Fruit fly (Drosophila melanogaster): ENCODE measurements around the gene CG10097.

CG10097 gene

DNA sequence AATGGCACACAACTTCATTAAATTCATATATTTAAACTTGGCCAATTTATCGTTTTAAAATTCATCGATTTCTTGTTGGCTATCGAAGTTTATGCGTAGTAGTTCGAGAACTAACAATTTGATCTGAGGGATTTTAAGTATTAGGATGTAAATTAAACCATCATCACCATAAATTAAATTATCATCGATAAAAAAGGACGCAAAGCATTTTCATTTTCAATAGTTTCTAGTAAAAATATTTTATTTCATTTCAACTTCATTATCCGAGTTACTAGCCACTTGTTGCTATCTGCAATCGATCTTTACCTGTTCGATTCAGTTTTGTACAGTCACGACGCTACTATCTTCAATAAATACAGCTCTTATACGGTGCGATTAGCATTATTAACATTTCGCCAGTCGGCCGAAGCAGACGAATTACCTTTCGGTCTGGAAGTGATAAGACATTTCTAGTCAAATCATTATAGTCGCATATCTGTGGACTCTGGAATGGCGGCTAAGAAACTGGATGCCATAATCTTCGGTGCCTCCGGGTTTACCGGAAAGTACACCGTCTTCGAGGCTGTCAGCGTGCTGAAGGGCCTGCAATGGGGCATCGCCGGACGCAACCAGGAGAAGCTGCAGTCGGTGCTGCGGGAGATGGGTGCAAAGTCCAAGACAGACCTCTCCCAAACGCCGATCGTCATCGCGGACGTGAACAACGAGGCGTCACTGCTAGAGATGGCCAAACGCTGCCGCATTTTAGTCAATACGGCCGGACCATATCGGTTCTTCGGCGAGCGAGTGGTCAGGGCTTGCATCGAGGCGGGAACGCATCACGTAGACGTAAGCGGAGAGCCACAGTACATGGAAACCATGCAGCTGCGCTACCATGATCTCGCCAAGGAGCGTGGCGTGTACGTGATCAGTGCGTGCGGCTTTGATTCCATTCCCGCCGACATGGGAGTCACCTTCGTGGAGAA lies 10.7 kb upstream of the CG10097 start, which contains the start of gene CG5167 (continued):
- no peak for TF ChIP-seq D (optimal IDR thresholded peaks at IDR 0.05)
- TF ChIP-seq D (GFP tag; optimal IDR thresholded peaks at IDR 0.05): no peak
- TF ChIP-seq slou (GFP tag; optimal IDR thresholded peaks at IDR 0.05): no peak
- TF ChIP-seq CG3838 (GFP tag; optimal IDR thresholded peaks at IDR 0.05): no peak
- TF ChIP-seq disco-r (GFP tag; optimal IDR thresholded peaks at IDR 0.05): no peak
- peak; percentile 23; the same call in 1 of the 2 replicates for TF ChIP-seq onecut (GFP tag; IDR thresholded peaks at IDR 0.05)
- TF ChIP-seq pnt (GFP tag; optimal IDR thresholded peaks at IDR 0.05): no peak
- no peak for TF ChIP-seq CG6254 (GFP tag; optimal IDR thresholded peaks at IDR 0.05)
- TF ChIP-seq CG6791 (GFP tag; IDR thresholded peaks at IDR 0.05; ENCODE audit: partially characterized antibody): no peak
- TF ChIP-seq CG4730 (GFP tag; IDR thresholded peaks at IDR 0.05): peak; percentile 8; the same call in 1 of the 2 replicates
- no peak for TF ChIP-seq CG9609 (GFP tag; optimal IDR thresholded peaks at IDR 0.05)
- no peak for TF ChIP-seq CG31224 (GFP tag; IDR thresholded peaks at IDR 0.05)
- TF ChIP-seq bbx (GFP tag; IDR thresholded peaks at IDR 0.05; ENCODE audit: partially characterized antibody): 0 out of 2 replicates have a peak, but pooled peaks have one; percentile 22
- TF ChIP-seq CG13894 (tag; optimal IDR thresholded peaks at IDR 0.05): peak; percentile 13
- TF ChIP-seq slp2 (GFP tag; optimal IDR thresholded peaks at IDR 0.05): no peak
- no peak for TF ChIP-seq bigmax (GFP tag; optimal IDR thresholded peaks at IDR 0.05)
- TF ChIP-seq stwl (tag; optimal IDR thresholded peaks at IDR 0.05): peak; percentile 60
- no peak for TF ChIP-seq CG5245 (GFP tag; optimal IDR thresholded peaks at IDR 0.05)
- TF ChIP-seq CG4424 (GFP tag; optimal IDR thresholded peaks at IDR 0.05): peak; percentile 11
- TF ChIP-seq bab2 (GFP tag; optimal IDR thresholded peaks at IDR 0.05): no peak
- no peak for TF ChIP-seq Ada2b (GFP tag; IDR thresholded peaks at IDR 0.05)
- no peak for TF ChIP-seq Optix (GFP tag; IDR thresholded peaks at IDR 0.05)
- peak; percentile 39 for TF ChIP-seq CG7839 (tag; optimal IDR thresholded peaks at IDR 0.05)
- peak; percentile 36 for TF ChIP-seq CG12104 (GFP tag; optimal IDR thresholded peaks at IDR 0.05)
- TF ChIP-seq dati (GFP tag; IDR thresholded peaks at IDR 0.05): no peak
- no peak for TF ChIP-seq prd (optimal IDR thresholded peaks at IDR 0.05)
- TF ChIP-seq prd (GFP tag; IDR thresholded peaks at IDR 0.05): no peak
- no peak for TF ChIP-seq CG16779 (GFP tag; IDR thresholded peaks at IDR 0.05)
- TF ChIP-seq chm (GFP tag; IDR thresholded peaks at IDR 0.05): no peak; the same call in 1 of the 2 replicates
- peak; percentile 16; the same call in 1 of the 2 replicates for TF ChIP-seq lmd (GFP tag; IDR thresholded peaks at IDR 0.05)
- no peak for TF ChIP-seq bcd (GFP tag; optimal IDR thresholded peaks at IDR 0.05)
- TF ChIP-seq CG42726 (GFP tag; IDR thresholded peaks at IDR 0.05; ENCODE audit: partially characterized antibody): no peak
- TF ChIP-seq CG10366 (GFP tag; IDR thresholded peaks at IDR 0.05): no peak
- TF ChIP-seq CG12744 (GFP tag; optimal IDR thresholded peaks at IDR 0.05): no peak
- peak; percentile 35 for TF ChIP-seq Chrac-16 (GFP tag; optimal IDR thresholded peaks at IDR 0.05)
- TF ChIP-seq CG13424 (tag; optimal IDR thresholded peaks at IDR 0.05): peak; percentile 63
- no peak for TF ChIP-seq twi (tag; optimal IDR thresholded peaks at IDR 0.05)
- no peak for TF ChIP-seq CG32532 (GFP tag; IDR thresholded peaks at IDR 0.05)
- TF ChIP-seq Jarid2 (GFP tag; optimal IDR thresholded peaks at IDR 0.05): no peak
- TF ChIP-seq unc-4 (GFP tag; IDR thresholded peaks at IDR 0.05; ENCODE audit: partially characterized antibody): peak; percentile 39; the same call in 1 of the 2 replicates
- peak; percentile 5 for TF ChIP-seq CG30020 (tag; optimal IDR thresholded peaks at IDR 0.05)
- TF ChIP-seq tna (GFP tag; IDR thresholded peaks at IDR 0.05; ENCODE audit: partially characterized antibody): no peak
- TF ChIP-seq CG17328 (GFP tag; IDR thresholded peaks at IDR 0.05): peak; percentile 54
- peak; percentile 11; the same call in 1 of the 3 replicates for TF ChIP-seq B-H1 (GFP tag; IDR thresholded peaks at IDR 0.05)
- peak; percentile 36 for TF ChIP-seq sug (tag; optimal IDR thresholded peaks at IDR 0.05)
- no peak for TF ChIP-seq schlank (tag; optimal IDR thresholded peaks at IDR 0.05)
- TF ChIP-seq CG3281 (GFP tag; optimal IDR thresholded peaks at IDR 0.05): peak; percentile 24
- no peak for TF ChIP-seq CG3407 (GFP tag; optimal IDR thresholded peaks at IDR 0.05)
- TF ChIP-seq CG1647 (GFP tag; optimal IDR thresholded peaks at IDR 0.05): no peak
